Worm (Caenorhabditis elegans) whole organism, L1 larva: ENCODE measurements around the gene kmo-2.

Source experiments
- C16A3.4 ChIP-seq: fragments of 150-350 bp; optimal IDR thresholded peaks from 2 replicates; lab custom pipeline; 2014; ENCODE audit warnings: missing biosample characterization, missing genetic modification characterization
- C34B4.2 ChIP-seq: sonication (generic microtip); optimal IDR thresholded peaks from 2 replicates; lab custom pipeline; 2017; ENCODE audit warnings: mild to moderate bottlenecking, missing genetic modification characterization, missing compliant biosample characterization
- Y116A8C.19 ChIP-seq: sonication (generic microtip); optimal IDR thresholded peaks from 2 replicates; lab custom pipeline; 2016; ENCODE audit warnings: missing compliant biosample characterization, missing genetic modification characterization, borderline replicate concordance
- aha-1 ChIP-seq: fragments of 150-350 bp; optimal IDR thresholded peaks from 2 replicates; lab custom pipeline; 2014; ENCODE audit warnings: missing biosample characterization, missing genetic modification characterization
- alr-1 ChIP-seq: fragments of 200-800 bp; sonication (Bioruptor generic); optimal IDR thresholded peaks from 2 replicates; lab custom pipeline; 2018; ENCODE audit warnings: borderline replicate concordance, mild to moderate bottlenecking, missing genetic modification characterization, missing compliant biosample characterization
- blmp-1 ChIP-seq: fragments of 150-350 bp; optimal IDR thresholded peaks from 2 replicates; lab custom pipeline; 2014; ENCODE audit warnings: missing biosample characterization, missing genetic modification characterization
- ceh-8 ChIP-seq: fragments of 200-800 bp; sonication (Bioruptor generic); optimal IDR thresholded peaks from 2 replicates; lab custom pipeline; 2018; ENCODE audit warnings: mild to moderate bottlenecking, missing genetic modification characterization, moderate library complexity, missing compliant biosample characterization
- ceh-82 ChIP-seq, 3 experiments: fragments of 150-350 bp in 1 of 3; sonication (generic microtip) in 2 of 3; optimal IDR thresholded peaks; 2 replicates each; lab custom pipeline; 2014 to 2017; ENCODE audit warnings: missing biosample characterization in 3 of 3, missing genetic modification characterization in 3 of 3
- ceh-88 ChIP-seq: fragments of 200-800 bp; sonication (Bioruptor generic); IDR thresholded peaks from 2 replicates; pipeline ENCODE4 v1.3.6; 2022; ENCODE audit warnings: missing genetic modification characterization, missing compliant biosample characterization
- ceh-90 ChIP-seq: sonication (generic microtip); optimal IDR thresholded peaks from 2 replicates; lab custom pipeline; 2016; ENCODE audit warnings: missing genetic modification characterization, missing compliant biosample characterization
- ces-1 ChIP-seq: fragments of 150-350 bp; optimal IDR thresholded peaks from 2 replicates; lab custom pipeline; 2014; ENCODE audit warnings: missing biosample characterization, missing genetic modification reagents, missing genetic modification characterization
- dpl-1 ChIP-seq, 3 experiments: fragments of 150-350 bp in 2 of 3; sonication (generic microtip) in 1 of 3; optimal IDR thresholded peaks; 2 replicates each; lab custom pipeline; 2014 to 2017; ENCODE audit warnings: missing biosample characterization in 3 of 3, missing genetic modification characterization in 3 of 3, missing genetic modification reagents in 3 of 3
- efl-1 ChIP-seq, 4 experiments: fragments of 150-350 bp; optimal IDR thresholded peaks in 3 of 4; peaks in 1 of 4; 1 replicate in 1 of 4; 2 replicates in 3 of 4; lab custom pipeline; 2014; ENCODE audit warnings: missing biosample characterization in 2 of 4, missing genetic modification characterization in 2 of 4, missing genetic modification reagents in 2 of 4
- elt-2 ChIP-seq: sonication (generic microtip); optimal IDR thresholded peaks from 2 replicates; lab custom pipeline; 2016; ENCODE audit warnings: missing genetic modification characterization, mild to moderate bottlenecking, inconsistent platforms, missing compliant biosample characterization, missing genetic modification reagents
- elt-3 ChIP-seq, 6 experiments: fragments of 150-350 bp in 1 of 6; sonication (generic microtip); optimal IDR thresholded peaks; 2 replicates each; lab custom pipeline; 2017 to 2018; ENCODE audit warnings: missing biosample characterization in 6 of 6, missing genetic modification characterization in 6 of 6, inconsistent platforms in 1 of 6
- ets-5 ChIP-seq: fragments of 200-800 bp; sonication (Bioruptor generic); IDR thresholded peaks from 2 replicates; pipeline ENCODE4 v1.3.6; 2022; ENCODE audit warnings: missing genetic modification characterization, missing compliant biosample characterization
- fkh-10 ChIP-seq: sonication (generic microtip); optimal IDR thresholded peaks from 2 replicates; lab custom pipeline; 2017; ENCODE audit warnings: missing biosample characterization, missing genetic modification reagents, missing genetic modification characterization
- fkh-4 ChIP-seq: sonication (generic microtip); optimal IDR thresholded peaks from 2 replicates; lab custom pipeline; 2016; ENCODE audit warnings: missing compliant biosample characterization, missing genetic modification characterization, borderline replicate concordance
- hlh-17 ChIP-seq: fragments of 200-800 bp; sonication (Bioruptor generic); optimal IDR thresholded peaks from 2 replicates; lab custom pipeline; 2018; ENCODE audit warnings: missing genetic modification characterization, mild to moderate bottlenecking, missing compliant biosample characterization, moderate library complexity, borderline replicate concordance
- hlh-4 ChIP-seq: sonication (generic microtip); optimal IDR thresholded peaks from 2 replicates; lab custom pipeline; 2016; ENCODE audit warnings: mild to moderate bottlenecking, missing genetic modification characterization, missing compliant biosample characterization
- jun-1 ChIP-seq: fragments of 150-350 bp; optimal IDR thresholded peaks from 2 replicates; lab custom pipeline; 2014; ENCODE audit warnings: missing biosample characterization, missing genetic modification reagents, missing genetic modification characterization
- lin-14 ChIP-seq: fragments of 200-800 bp; sonication (Bioruptor generic); optimal IDR thresholded peaks from 2 replicates; lab custom pipeline; 2018; ENCODE audit warnings: mild to moderate bottlenecking, missing genetic modification characterization, moderate library complexity, missing compliant biosample characterization
- lin-35 ChIP-seq, 2 experiments: fragments of 150-350 bp; optimal IDR thresholded peaks; 2 replicates each; lab custom pipeline; 2014; ENCODE audit warnings: missing biosample characterization in 2 of 2, missing genetic modification characterization in 2 of 2, missing genetic modification reagents in 2 of 2
- lir-3 ChIP-seq: sonication (generic microtip); optimal IDR thresholded peaks from 2 replicates; lab custom pipeline; 2016; ENCODE audit warnings: mild to moderate bottlenecking, missing genetic modification characterization, moderate library complexity, missing compliant biosample characterization; ENCODE audit not compliant: poor library complexity
- lsy-2 ChIP-seq, 2 experiments: fragments of 150-350 bp; optimal IDR thresholded peaks; 2 replicates each; lab custom pipeline; 2014; ENCODE audit warnings: missing biosample characterization in 2 of 2, missing genetic modification characterization in 2 of 2
- mab-9 ChIP-seq: fragments of 200-800 bp; sonication (Bioruptor generic); IDR thresholded peaks from 2 replicates; pipeline ENCODE4 v1.3.6; 2022; ENCODE audit warnings: missing genetic modification reagents, missing genetic modification characterization, missing compliant biosample characterization
- mdl-1 ChIP-seq, 2 experiments: fragments of 150-350 bp; optimal IDR thresholded peaks; 2 replicates each; lab custom pipeline; 2014 to 2017; ENCODE audit warnings: missing biosample characterization in 2 of 2, missing genetic modification characterization in 2 of 2, inconsistent platforms in 1 of 2
- mep-1 ChIP-seq: fragments of 150-350 bp; optimal IDR thresholded peaks from 2 replicates; lab custom pipeline; 2014; ENCODE audit warnings: missing biosample characterization, missing genetic modification characterization
- nhr-20 ChIP-seq: sonication (generic microtip); optimal IDR thresholded peaks from 2 replicates; lab custom pipeline; 2016; ENCODE audit warnings: mild to moderate bottlenecking, missing genetic modification characterization, missing compliant biosample characterization
- nhr-28 ChIP-seq: fragments of 150-350 bp; optimal IDR thresholded peaks from 2 replicates; lab custom pipeline; 2014; ENCODE audit warnings: missing biosample characterization, missing genetic modification characterization
- nhr-84 ChIP-seq: sonication (generic microtip); optimal IDR thresholded peaks from 2 replicates; lab custom pipeline; 2017; ENCODE audit warnings: missing biosample characterization, missing genetic modification characterization
- nhr-85 ChIP-seq: sonication (generic microtip); peaks from one replicate; lab custom pipeline; 2016; ENCODE audit warnings: missing genetic modification characterization, inconsistent platforms, missing compliant biosample characterization
- nhr-90 ChIP-seq: sonication (generic microtip); optimal IDR thresholded peaks from 2 replicates; lab custom pipeline; 2016; ENCODE audit warnings: mild to moderate bottlenecking, missing genetic modification characterization, missing compliant biosample characterization; ENCODE audit not compliant: poor library complexity
- pax-3 ChIP-seq: fragments of 200-800 bp; sonication (Bioruptor generic); optimal IDR thresholded peaks from 2 replicates; lab custom pipeline; 2018; ENCODE audit warnings: mild to moderate bottlenecking, missing genetic modification characterization, moderate library complexity, missing compliant biosample characterization
- pqm-1 ChIP-seq: sonication (generic microtip); optimal IDR thresholded peaks from 3 replicates; lab custom pipeline; 2017; ENCODE audit warnings: missing biosample characterization, missing genetic modification characterization
- rnt-1 ChIP-seq: sonication (generic microtip); optimal IDR thresholded peaks from 2 replicates; lab custom pipeline; 2016; ENCODE audit warnings: mild to moderate bottlenecking, missing genetic modification characterization, moderate library complexity, missing compliant biosample characterization
- skn-1 ChIP-seq: fragments of 150-350 bp; optimal IDR thresholded peaks from 2 replicates; lab custom pipeline; 2014; ENCODE audit warnings: missing biosample characterization, missing genetic modification characterization
- snu-23 ChIP-seq: sonication (generic microtip); optimal IDR thresholded peaks from 2 replicates; lab custom pipeline; 2016; ENCODE audit warnings: missing genetic modification characterization, missing compliant biosample characterization
- swsn-7 ChIP-seq: sonication (generic microtip); optimal IDR thresholded peaks from 2 replicates; lab custom pipeline; 2016; ENCODE audit warnings: missing genetic modification characterization, missing compliant biosample characterization
- tbx-2 ChIP-seq: sonication (generic microtip); optimal IDR thresholded peaks from 2 replicates; lab custom pipeline; 2016; ENCODE audit warnings: missing genetic modification characterization, missing compliant biosample characterization
- unc-98 ChIP-seq: fragments of 200-800 bp; sonication (Bioruptor generic); IDR thresholded peaks from 2 replicates; pipeline ENCODE4 v1.3.6; 2022; ENCODE audit warnings: missing genetic modification characterization, missing compliant biosample characterization
- vab-15 ChIP-seq: sonication (generic microtip); optimal IDR thresholded peaks from 2 replicates; lab custom pipeline; 2017; ENCODE audit warnings: missing genotype, mild to moderate bottlenecking, missing genetic modification characterization, missing compliant biosample characterization
- xbp-1 ChIP-seq: sonication (generic microtip); optimal IDR thresholded peaks from 2 replicates; lab custom pipeline; 2016; ENCODE audit warnings: missing genetic modification characterization, missing compliant biosample characterization
- zip-4 ChIP-seq: fragments of 200-800 bp; sonication (Bioruptor generic); optimal IDR thresholded peaks from 2 replicates; lab custom pipeline; 2018; ENCODE audit warnings: mild to moderate bottlenecking, missing genetic modification characterization, moderate library complexity, missing compliant biosample characterization
- ztf-4 ChIP-seq: fragments of 150-350 bp; optimal IDR thresholded peaks from 2 replicates; lab custom pipeline; 2014; ENCODE audit warnings: missing biosample characterization, missing genetic modification characterization

kmo-2 gene

DNA sequence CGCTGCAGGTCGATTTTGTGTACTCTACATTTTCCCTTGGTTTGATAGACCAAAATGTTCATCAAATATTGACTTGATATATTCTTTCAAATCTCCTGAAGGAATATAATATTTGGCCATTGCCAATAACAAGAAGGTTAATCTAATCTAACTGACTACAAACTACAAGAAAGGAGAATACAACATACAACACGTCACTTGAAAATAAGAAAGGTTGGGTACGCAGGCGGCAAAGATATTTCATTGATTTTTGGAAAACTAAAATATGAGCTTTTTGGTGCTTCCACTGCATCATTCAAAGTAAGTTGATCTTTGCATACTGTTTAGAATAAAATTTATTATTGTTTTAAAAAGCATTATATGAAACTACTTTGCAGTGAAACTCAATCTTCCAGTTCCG, 29.8 kb upstream of the kmo-2 start, which contains the start of gene nhr-209:
Gene nhr-209 (plus strand): TSS at position 27 of the 400 bp plus-strand sequence.
- TF ChIP-seq fkh-4: no peak
- TF ChIP-seq elt-2 (tag; lab: Kevin White, UChicago): no peak
- peak; percentile 0 for TF ChIP-seq nhr-85 (tag; lab: Kevin White, UChicago)
- peak; percentile 25 for TF ChIP-seq nhr-20
- peak in 1 of 6 experiments; percentile 26 for TF ChIP-seq elt-3 (tag; optimal IDR thresholded peaks at IDR 0.05; lab: Kevin White, UChicago)
- no peak for TF ChIP-seq efl-1 (optimal IDR thresholded peaks at IDR 0.05; lab: Kevin White, UChicago)
- peak in 1 of 2 experiments; percentile 86 for TF ChIP-seq efl-1 (GFP tag; optimal IDR thresholded peaks at IDR 0.05 in 1 of 2; lab: Kevin White, UChicago)
- TF ChIP-seq, all 84 proteins: peak for 4

DNA sequence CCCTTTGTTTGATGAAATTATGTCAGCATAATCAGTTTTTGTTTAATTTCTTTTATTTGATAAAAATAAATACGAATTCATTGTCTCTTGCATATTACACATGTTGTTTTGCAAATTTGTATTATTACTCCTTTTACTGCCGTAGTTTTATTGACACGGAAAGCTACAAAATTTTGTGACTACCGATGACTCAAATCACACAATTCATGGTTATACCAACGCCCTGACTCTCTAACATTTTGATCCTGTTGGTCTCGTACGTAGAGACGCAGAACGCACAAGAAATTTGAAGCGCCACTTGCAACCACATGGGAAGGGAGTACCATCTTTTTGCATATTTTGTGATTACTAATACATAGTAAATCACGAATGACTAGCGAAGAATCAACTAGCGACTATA, 27.5 kb upstream of the kmo-2 start, which contains the start of gene nhr-207:
Gene nhr-207 (plus strand): TSS at position 282 of the 400 bp plus-strand sequence.
- no peak for TF ChIP-seq nhr-90 (tag; lab: Kevin White, UChicago)
- TF ChIP-seq nhr-84: no peak
- no peak for TF ChIP-seq aha-1 (tag; lab: Kevin White, UChicago)
- TF ChIP-seq pqm-1 (tag; lab: Kevin White, UChicago): no peak
- TF ChIP-seq fkh-10 (GFP tag; lab: Kevin White, UChicago): no peak
- no peak for TF ChIP-seq alr-1 (tag; lab: Kevin White, UChicago)
- TF ChIP-seq ceh-90: no peak
- peak in 1 of 2 experiments; percentile 35 for TF ChIP-seq mdl-1 (tag; optimal IDR thresholded peaks at IDR 0.05; lab: Kevin White, UChicago)
- no peak for TF ChIP-seq xbp-1
- peak; percentile 23 for TF ChIP-seq nhr-20
- TF ChIP-seq ets-5: no peak
- no peak for TF ChIP-seq ceh-8
- TF ChIP-seq mep-1 (tag; lab: Kevin White, UChicago): no peak
- TF ChIP-seq lin-14 (GFP tag; lab: Kevin White, UChicago): peak; percentile 48
- TF ChIP-seq hlh-17 (GFP tag; lab: Kevin White, UChicago): no peak
- TF ChIP-seq dpl-1 (GFP tag; optimal IDR thresholded peaks at IDR 0.05; lab: Kevin White, UChicago): no peak
- TF ChIP-seq ceh-82 (tag; optimal IDR thresholded peaks at IDR 0.05; lab: Kevin White, UChicago): no peak
- no peak for TF ChIP-seq ceh-88 (GFP tag; lab: Robert Waterston, UW)
- TF ChIP-seq lsy-2 (tag; optimal IDR thresholded peaks at IDR 0.05; lab: Kevin White, UChicago): peak in 1 of 2 experiments; percentile 5
- peak; percentile 17 for TF ChIP-seq C16A3.4 (tag; lab: Kevin White, UChicago)
- TF ChIP-seq skn-1: peak; percentile 34
- TF ChIP-seq snu-23 (GFP tag; lab: Kevin White, UChicago): peak; percentile 6
- peak; percentile 49 for TF ChIP-seq jun-1 (tag; lab: Kevin White, UChicago)
- no peak for TF ChIP-seq hlh-4 (tag; lab: Kevin White, UChicago)

- no peak for TF ChIP-seq mab-9 (GFP tag; lab: Robert Waterston, UW)
- TF ChIP-seq snu-23 (GFP tag; lab: Kevin White, UChicago): peak; percentile 2
- peak; percentile 50 for TF ChIP-seq nhr-20
- no peak for TF ChIP-seq lin-35 (GFP tag; optimal IDR thresholded peaks at IDR 0.05; lab: Kevin White, UChicago)
- peak; percentile 16 for TF ChIP-seq blmp-1 (tag; lab: Kevin White, UChicago)
- no peak for TF ChIP-seq nhr-85 (tag; lab: Kevin White, UChicago)
- no peak for TF ChIP-seq unc-98 (GFP tag; lab: Robert Waterston, UW)
Measured at ce11 chrV:12094030-12094429, 25.7 kb upstream of the kmo-2 start, which contains the start of gene nhr-208. Gene nhr-208, plus strand, starts transcription at chrV:12094317.

- no peak for TF ChIP-seq ceh-90
- TF ChIP-seq zip-4 (GFP tag; lab: Kevin White, UChicago): no peak
- TF ChIP-seq mep-1 (tag; lab: Kevin White, UChicago): peak; percentile 18
- TF ChIP-seq swsn-7 (tag; lab: Kevin White, UChicago): no peak
- peak; percentile 17 for TF ChIP-seq lir-3 (tag; lab: Kevin White, UChicago)
- TF ChIP-seq elt-2 (tag; lab: Kevin White, UChicago): peak; percentile 22
- TF ChIP-seq C34B4.2: no peak
- TF ChIP-seq Y116A8C.19 (tag; lab: Kevin White, UChicago): no peak
- TF ChIP-seq alr-1 (tag; lab: Kevin White, UChicago): no peak
- no peak for TF ChIP-seq pax-3 (tag; lab: Kevin White, UChicago)
- TF ChIP-seq aha-1 (tag; lab: Kevin White, UChicago): no peak
- no peak for TF ChIP-seq vab-15
- TF ChIP-seq tbx-2 (tag; lab: Kevin White, UChicago): peak; percentile 9
- TF ChIP-seq ztf-4: no peak
- TF ChIP-seq rnt-1 (tag; lab: Kevin White, UChicago): no peak
- TF ChIP-seq ets-5: no peak
- TF ChIP-seq ces-1 (GFP tag; lab: Kevin White, UChicago): no peak
- TF ChIP-seq nhr-28 (tag; lab: Kevin White, UChicago): no peak
- TF ChIP-seq ceh-8: no peak
Measured at ce11 chrV:12091759-12092158, 23.4 kb upstream of the kmo-2 start, which contains the start of gene nhr-206. Gene nhr-206, plus strand, starts transcription at chrV:12092006.
